Worm (Caenorhabditis elegans) whole organism, L2 larva: Measurements from ENCODE around the gene gnrr-3.

Experiments
- C34F6.9 ChIP-seq: fragments of 150-350 bp; optimal IDR thresholded peaks from 2 replicates; lab custom pipeline; 2014; ENCODE audit warnings: missing biosample characterization, missing genetic modification characterization
- F13H6.1 ChIP-seq: sonication (generic microtip); optimal IDR thresholded peaks from 2 replicates; lab custom pipeline; 2016; ENCODE audit warnings: missing genetic modification characterization, missing compliant biosample characterization
- R02D3.7 ChIP-seq: fragments of 150-350 bp; optimal IDR thresholded peaks from 2 replicates; lab custom pipeline; 2014; ENCODE audit warnings: missing biosample characterization, missing genetic modification characterization
- Y55F3AM.14 ChIP-seq: fragments of 200-800 bp; sonication (Bioruptor generic); optimal IDR thresholded peaks from 2 replicates; lab custom pipeline; 2018; ENCODE audit warnings: mild to moderate bottlenecking, missing genetic modification characterization, missing compliant biosample characterization
- ZK546.5 ChIP-seq: sonication (generic microtip); optimal IDR thresholded peaks from 2 replicates; lab custom pipeline; 2017; ENCODE audit warnings: missing biosample characterization, missing genetic modification characterization
- blmp-1 ChIP-seq: sonication (generic microtip); optimal IDR thresholded peaks from 2 replicates; lab custom pipeline; 2017; ENCODE audit warnings: missing genetic modification characterization, mild to moderate bottlenecking, missing compliant biosample characterization, antibody characterized with exemption, moderate library complexity; ENCODE audit not compliant: insufficient read depth
- ceh-82 ChIP-seq: fragments of 150-350 bp; optimal IDR thresholded peaks from 2 replicates; lab custom pipeline; 2014; ENCODE audit warnings: missing biosample characterization, missing genetic modification characterization
- crh-2 ChIP-seq: sonication (generic microtip); optimal IDR thresholded peaks from 2 replicates; lab custom pipeline; 2017; ENCODE audit warnings: missing biosample characterization, missing genetic modification characterization
- egl-27 ChIP-seq: sonication (generic microtip); optimal IDR thresholded peaks from 3 replicates; lab custom pipeline; 2017; ENCODE audit warnings: missing biosample characterization, missing genetic modification reagents, missing genetic modification characterization
- elt-1 ChIP-seq: fragments of 150-350 bp; optimal IDR thresholded peaks from 2 replicates; lab custom pipeline; 2014; ENCODE audit warnings: missing biosample characterization, missing genetic modification characterization
- fos-1 ChIP-seq: fragments of 150-350 bp; optimal IDR thresholded peaks from 2 replicates; lab custom pipeline; 2014; ENCODE audit warnings: missing biosample characterization, missing genetic modification characterization
- gmeb-1 ChIP-seq: fragments of 150-350 bp; optimal IDR thresholded peaks from 2 replicates; lab custom pipeline; 2014; ENCODE audit warnings: missing biosample characterization, missing genetic modification characterization
- lin-13 ChIP-seq: fragments of 150-350 bp; optimal IDR thresholded peaks from 2 replicates; lab custom pipeline; 2014; ENCODE audit warnings: missing biosample characterization, missing genetic modification reagents, missing genetic modification characterization
- lin-39 ChIP-seq: fragments of 150-350 bp; optimal IDR thresholded peaks from 2 replicates; lab custom pipeline; 2014; ENCODE audit warnings: missing biosample characterization, missing genetic modification reagents, missing genetic modification characterization
- lsy-2 ChIP-seq, 2 experiments: fragments of 150-350 bp in 1 of 2; sonication (generic microtip) in 1 of 2; optimal IDR thresholded peaks; 2 replicates each; lab custom pipeline; 2014 to 2017; ENCODE audit warnings: missing biosample characterization in 2 of 2, missing genetic modification characterization in 2 of 2
- mbf-1 ChIP-seq: sonication (generic microtip); optimal IDR thresholded peaks from 2 replicates; lab custom pipeline; 2017; ENCODE audit warnings: missing biosample characterization, missing genetic modification characterization
- mdl-1 ChIP-seq, 2 experiments: fragments of 150-350 bp in 1 of 2; sonication (generic microtip) in 1 of 2; optimal IDR thresholded peaks; 2 replicates each; lab custom pipeline; 2017; ENCODE audit warnings: missing biosample characterization in 2 of 2, missing genetic modification characterization in 2 of 2
- nhr-10 ChIP-seq: sonication (generic microtip); optimal IDR thresholded peaks from 2 replicates; lab custom pipeline; 2017; ENCODE audit warnings: missing biosample characterization, missing genetic modification characterization
- nhr-12 ChIP-seq: fragments of 150-350 bp; optimal IDR thresholded peaks from 2 replicates; lab custom pipeline; 2014; ENCODE audit warnings: missing biosample characterization, missing genetic modification characterization
- nhr-21 ChIP-seq: fragments of 150-350 bp; optimal IDR thresholded peaks from 2 replicates; lab custom pipeline; 2014; ENCODE audit warnings: missing biosample characterization, missing genetic modification characterization
- nhr-237 ChIP-seq: fragments of 150-350 bp; optimal IDR thresholded peaks from 2 replicates; lab custom pipeline; 2014; ENCODE audit warnings: missing biosample characterization, missing genetic modification characterization
- nhr-25 ChIP-seq: fragments of 150-350 bp; sonication (generic microtip); optimal IDR thresholded peaks from 3 replicates; lab custom pipeline; 2014; ENCODE audit warnings: missing biosample characterization, missing genetic modification characterization
- nhr-6 ChIP-seq: fragments of 150-350 bp; optimal IDR thresholded peaks from 2 replicates; lab custom pipeline; 2014; ENCODE audit warnings: missing biosample characterization, missing genetic modification characterization
- peb-1 ChIP-seq: fragments of 150-350 bp; optimal IDR thresholded peaks from 2 replicates; lab custom pipeline; 2014; ENCODE audit warnings: missing biosample characterization, missing genetic modification characterization
- skn-1 ChIP-seq: sonication (generic microtip); optimal IDR thresholded peaks from 2 replicates; lab custom pipeline; 2017; ENCODE audit warnings: missing biosample characterization, missing genetic modification characterization
- sma-3 ChIP-seq: sonication (generic microtip); optimal IDR thresholded peaks from 2 replicates; lab custom pipeline; 2016; ENCODE audit warnings: missing genetic modification reagents, missing genetic modification characterization, missing compliant biosample characterization
- sma-9 ChIP-seq, 2 experiments: fragments of 150-350 bp in 1 of 2; sonication (generic microtip) in 1 of 2; optimal IDR thresholded peaks; 2 replicates each; lab custom pipeline; 2014 to 2016; ENCODE audit warnings: missing genetic modification characterization in 2 of 2, mild to moderate bottlenecking in 1 of 2, missing biosample characterization in 1 of 2, missing compliant biosample characterization in 1 of 2, missing genetic modification reagents in 1 of 2, moderate library complexity in 1 of 2
- snpc-4 ChIP-seq: fragments of 150-350 bp; optimal IDR thresholded peaks from 2 replicates; lab custom pipeline; 2014; ENCODE audit warnings: missing biosample characterization, missing genetic modification characterization
- unc-39 ChIP-seq: fragments of 150-350 bp; optimal IDR thresholded peaks from 2 replicates; lab custom pipeline; 2014; ENCODE audit warnings: missing biosample characterization, missing genetic modification characterization
- unc-55 ChIP-seq: fragments of 150-350 bp; sonication (generic microtip); optimal IDR thresholded peaks from 3 replicates; lab custom pipeline; 2014; ENCODE audit warnings: missing biosample characterization, missing genetic modification reagents, missing genetic modification characterization
- ztf-1 ChIP-seq: fragments of 200-800 bp; sonication (Bioruptor generic); conservative IDR thresholded peaks from 2 replicates; pipeline ENCODE4 v1.3.6; 2022; ENCODE audit warnings: missing genetic modification characterization, missing compliant biosample characterization
- ztf-4 ChIP-seq: fragments of 150-350 bp; optimal IDR thresholded peaks from 2 replicates; lab custom pipeline; 2014; ENCODE audit warnings: missing biosample characterization, missing genetic modification characterization

Gene gnrr-3

DNA sequence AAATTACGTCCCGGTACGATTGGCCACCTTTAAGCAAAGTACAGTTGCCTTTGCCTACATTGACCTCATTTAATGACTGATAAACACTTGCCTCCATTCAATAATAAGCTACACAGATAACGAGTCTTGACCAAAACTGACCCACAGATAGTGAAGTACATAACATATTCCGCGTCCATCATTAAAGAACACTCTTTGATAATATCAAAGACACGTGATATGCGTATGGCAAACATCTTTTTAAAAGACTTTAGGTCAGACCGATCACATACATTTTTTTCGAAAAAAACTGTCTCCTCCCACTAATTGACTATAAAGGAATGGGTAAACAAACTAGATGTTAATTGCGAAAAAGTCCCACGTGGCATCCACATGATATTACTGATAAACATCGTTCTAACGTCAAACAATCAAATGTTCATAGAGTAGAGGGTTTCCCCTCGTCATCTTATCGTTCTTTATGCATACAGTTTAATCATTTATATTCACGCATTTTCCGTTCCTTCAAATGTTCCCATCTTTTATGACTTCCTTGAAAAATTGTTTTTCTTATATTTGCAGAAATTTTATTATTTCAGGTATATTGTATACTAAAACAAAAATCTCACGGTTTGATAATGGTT is 34.9 kb downstream of the gnrr-3 start, which contains the start of gene W07E11.1 (continued):
- TF ChIP-seq nhr-25 (tag; lab: Kevin White, UChicago) = no peak
- peak; percentile 85 for TF ChIP-seq sma-9 (GFP tag; optimal IDR thresholded peaks at IDR 0.05; lab: Kevin White, UChicago)
- TF ChIP-seq sma-9 (tag; optimal IDR thresholded peaks at IDR 0.05; lab: Kevin White, UChicago) = no peak
- peak in 1 of 2 experiments; percentile 20 for TF ChIP-seq mdl-1 (tag; optimal IDR thresholded peaks at IDR 0.05; lab: Kevin White, UChicago)
- no peak for TF ChIP-seq ZK546.5
- TF ChIP-seq egl-27 (tag; lab: Kevin White, UChicago) = no peak
- TF ChIP-seq crh-2 (tag; lab: Kevin White, UChicago) = peak; percentile 79
- TF ChIP-seq sma-3 = peak; percentile 73
- TF ChIP-seq peb-1 (tag; lab: Kevin White, UChicago) = no peak
- TF ChIP-seq fos-1 (tag; lab: Kevin White, UChicago) = peak; percentile 39
- TF ChIP-seq gmeb-1 (tag; lab: Kevin White, UChicago) = peak; percentile 40
- no peak for TF ChIP-seq nhr-10

DNA sequence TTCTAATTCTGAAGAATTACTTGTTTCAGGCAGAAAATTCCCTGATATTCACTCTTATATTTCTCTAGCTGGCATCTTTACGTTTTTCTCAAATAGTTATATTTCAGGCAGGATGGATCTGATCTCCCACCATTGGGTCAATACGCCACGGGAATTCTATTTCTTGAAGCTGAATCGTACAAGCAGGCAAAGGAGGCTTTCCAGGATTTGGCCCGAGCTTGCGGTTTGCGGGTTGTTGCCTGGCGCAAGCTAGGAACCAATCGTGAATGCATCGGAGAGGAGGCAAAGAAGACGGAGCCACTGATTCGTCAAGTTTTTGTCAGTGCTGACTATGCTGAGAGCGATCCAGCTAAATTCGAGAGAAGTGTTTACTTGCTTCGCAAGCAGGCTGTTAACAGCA is 35.8 kb downstream of the gnrr-3 start:
- TF ChIP-seq nhr-10 = no peak
- no peak for TF ChIP-seq lin-13 (GFP tag; lab: Kevin White, UChicago)
- no peak for TF ChIP-seq ztf-4 (tag; lab: Kevin White, UChicago)
- no peak for TF ChIP-seq C34F6.9 (tag; lab: Kevin White, UChicago)
- no peak for TF ChIP-seq gmeb-1 (tag; lab: Kevin White, UChicago)
- no peak for TF ChIP-seq ztf-1 (GFP tag; lab: Robert Waterston, UW)
- TF ChIP-seq, all 48 proteins: peak for 0

DNA sequence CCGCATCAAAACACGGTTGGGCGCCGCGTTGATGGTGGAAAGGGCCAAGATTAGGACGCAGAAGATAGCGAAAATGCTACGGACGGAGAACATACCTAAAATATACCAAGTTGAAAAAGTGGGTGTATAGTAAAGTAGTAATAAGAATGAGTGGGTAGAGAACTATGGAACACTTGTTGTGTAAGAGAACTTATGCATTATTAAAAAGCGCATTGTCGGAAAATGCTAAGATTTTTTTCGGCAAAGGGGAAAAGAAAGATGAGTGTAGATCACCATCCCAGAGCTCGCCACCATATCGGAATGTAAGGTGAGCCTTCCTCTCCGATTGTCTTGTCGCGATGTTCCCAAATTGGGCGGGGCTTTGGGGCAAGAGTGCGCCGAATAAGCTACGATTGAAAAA is 38.6 kb downstream of the gnrr-3 start, which contains the start of gene flp-28:
TSS of gene flp-28 (minus strand) at position 101 of the 400 bp plus-strand sequence.
- TF ChIP-seq nhr-237 (tag; lab: Kevin White, UChicago) (no peak), F13H6.1 (tag; lab: Kevin White, UChicago) (no peak), lin-39 (tag; lab: Kevin White, UChicago) (no peak), C34F6.9 (tag; lab: Kevin White, UChicago) (no peak), nhr-12 (no peak), fos-1 (tag; lab: Kevin White, UChicago) (no peak), elt-1 (no peak), blmp-1 (tag; lab: Kevin White, UChicago) (no peak), nhr-21 (tag; lab: Kevin White, UChicago) (no peak), egl-27 (tag; lab: Kevin White, UChicago) (no peak), R02D3.7 (tag; lab: Kevin White, UChicago) (no peak)

DNA sequence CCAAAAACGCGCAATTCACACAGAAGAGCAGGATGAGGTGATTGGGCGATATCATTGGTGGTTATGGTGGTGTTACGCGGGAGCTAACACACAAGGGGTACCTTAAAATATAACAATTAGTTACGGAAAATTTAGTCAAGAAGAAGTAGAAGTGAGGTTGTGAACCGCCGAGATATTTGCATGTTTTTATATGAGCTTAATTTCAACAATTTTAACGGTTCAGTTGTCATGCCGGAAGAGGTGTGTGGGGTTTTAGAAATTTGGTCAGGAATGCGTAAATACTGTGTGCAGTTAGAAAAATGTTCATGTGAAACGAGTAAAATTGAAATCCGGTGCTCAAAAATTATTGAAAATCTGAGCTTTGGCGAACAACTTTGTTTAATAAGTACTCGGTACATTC is 43.6 kb downstream of the gnrr-3 start, which contains the start of gene flp-3:
TSS of gene flp-3 (minus strand) at position 101 of the 400 bp plus-strand sequence.
- no peak for TF ChIP-seq mbf-1 (tag; lab: Kevin White, UChicago)
- no peak for TF ChIP-seq nhr-6 (tag; lab: Kevin White, UChicago)
- no peak for TF ChIP-seq ceh-82
- no peak for TF ChIP-seq fos-1 (tag; lab: Kevin White, UChicago)

DNA sequence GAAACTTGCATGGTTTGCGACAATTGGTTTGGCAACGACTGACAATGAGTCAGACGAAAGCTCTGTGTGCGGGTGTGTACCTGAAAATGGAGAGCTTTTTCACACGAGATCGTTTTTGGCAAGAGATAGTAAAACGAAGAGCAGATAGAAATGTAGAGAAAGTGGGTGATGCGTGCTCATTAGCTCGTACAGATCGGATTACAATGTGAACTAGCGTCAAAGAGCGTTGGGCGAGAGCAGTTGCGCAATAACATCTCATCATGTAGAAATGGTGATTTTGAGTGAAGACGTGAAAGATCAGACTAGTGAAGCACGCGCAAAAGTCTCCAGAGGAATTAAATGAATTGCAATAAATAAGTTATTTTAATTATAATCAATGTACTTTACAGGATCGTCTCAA is 45.9 kb downstream of the gnrr-3 start, which contains the start of gene flp-2:
TSS of gene flp-2 (minus strand) at position 101 of the 400 bp plus-strand sequence.
- TF ChIP-seq nhr-25 (tag; lab: Kevin White, UChicago) = no peak
- no peak for TF ChIP-seq lsy-2 (tag; optimal IDR thresholded peaks at IDR 0.05; lab: Kevin White, UChicago)
- TF ChIP-seq crh-2 (tag; lab: Kevin White, UChicago) = no peak
- no peak for TF ChIP-seq fos-1 (tag; lab: Kevin White, UChicago)
- no peak for TF ChIP-seq sma-3
- TF ChIP-seq unc-55 (GFP tag; lab: Kevin White, UChicago) = no peak
- no peak for TF ChIP-seq mdl-1 (tag; optimal IDR thresholded peaks at IDR 0.05; lab: Kevin White, UChicago)
- no peak for TF ChIP-seq unc-39 (tag; lab: Kevin White, UChicago)
- no peak for TF ChIP-seq Y55F3AM.14 (GFP tag; lab: Kevin White, UChicago)
- TF ChIP-seq lin-39 (tag; lab: Kevin White, UChicago) = no peak
- TF ChIP-seq ceh-82 = no peak
- TF ChIP-seq nhr-21 (tag; lab: Kevin White, UChicago) = no peak
- no peak for TF ChIP-seq skn-1 (tag; lab: Kevin White, UChicago)
- TF ChIP-seq snpc-4 = no peak
